Worm (Caenorhabditis elegans) whole organism, L1 larva: Measurements from ENCODE around the gene F25D1.8.
A peak's percentile ranks its signal among the peaks of the same experiment; 100 is the strongest.

ENCODE experiments used
- C04F5.9 ChIP-seq: sonication (generic microtip); optimal IDR thresholded peaks from 2 replicates; lab custom pipeline; 2016; ENCODE audit warnings: missing genetic modification characterization, missing compliant biosample characterization
- C16A3.4 ChIP-seq: fragments of 150-350 bp; optimal IDR thresholded peaks from 2 replicates; lab custom pipeline; 2014; ENCODE audit warnings: missing biosample characterization, missing genetic modification characterization
- F16B12.6 ChIP-seq: fragments of 150-350 bp; optimal IDR thresholded peaks from 2 replicates; lab custom pipeline; 2014; ENCODE audit warnings: missing biosample characterization, missing genetic modification characterization
- Y116A8C.19 ChIP-seq: sonication (generic microtip); optimal IDR thresholded peaks from 2 replicates; lab custom pipeline; 2016; ENCODE audit warnings: missing compliant biosample characterization, missing genetic modification characterization, borderline replicate concordance
- aly-2 ChIP-seq: fragments of 150-350 bp; optimal IDR thresholded peaks from 2 replicates; lab custom pipeline; 2014; ENCODE audit warnings: missing biosample characterization, missing genetic modification characterization
- blmp-1 ChIP-seq: fragments of 150-350 bp; optimal IDR thresholded peaks from 2 replicates; lab custom pipeline; 2014; ENCODE audit warnings: missing biosample characterization, missing genetic modification characterization
- ceh-82 ChIP-seq, 3 experiments: fragments of 150-350 bp in 1 of 3; sonication (generic microtip) in 2 of 3; optimal IDR thresholded peaks; 2 replicates each; lab custom pipeline; 2014 to 2017; ENCODE audit warnings: missing biosample characterization in 3 of 3, missing genetic modification characterization in 3 of 3
- ceh-88 ChIP-seq: fragments of 200-800 bp; sonication (Bioruptor generic); IDR thresholded peaks from 2 replicates; pipeline ENCODE4 v1.3.6; 2022; ENCODE audit warnings: missing genetic modification characterization, missing compliant biosample characterization
- ces-1 ChIP-seq: fragments of 150-350 bp; optimal IDR thresholded peaks from 2 replicates; lab custom pipeline; 2014; ENCODE audit warnings: missing biosample characterization, missing genetic modification reagents, missing genetic modification characterization
- dpl-1 ChIP-seq, 3 experiments: fragments of 150-350 bp in 2 of 3; sonication (generic microtip) in 1 of 3; optimal IDR thresholded peaks; 2 replicates each; lab custom pipeline; 2014 to 2017; ENCODE audit warnings: missing biosample characterization in 3 of 3, missing genetic modification characterization in 3 of 3, missing genetic modification reagents in 3 of 3
- efl-1 ChIP-seq, 4 experiments: fragments of 150-350 bp; optimal IDR thresholded peaks in 3 of 4; peaks in 1 of 4; 1 replicate in 1 of 4; 2 replicates in 3 of 4; lab custom pipeline; 2014; ENCODE audit warnings: missing biosample characterization in 2 of 4, missing genetic modification characterization in 2 of 4, missing genetic modification reagents in 2 of 4
- efl-3 ChIP-seq: fragments of 200-800 bp; sonication (Bioruptor generic); optimal IDR thresholded peaks from 2 replicates; lab custom pipeline; 2018; ENCODE audit warnings: mild to moderate bottlenecking, missing genetic modification characterization, missing compliant biosample characterization
- elt-2 ChIP-seq: sonication (generic microtip); optimal IDR thresholded peaks from 2 replicates; lab custom pipeline; 2016; ENCODE audit warnings: missing genetic modification characterization, mild to moderate bottlenecking, inconsistent platforms, missing compliant biosample characterization, missing genetic modification reagents
- elt-3 ChIP-seq, 6 experiments: fragments of 150-350 bp in 1 of 6; sonication (generic microtip); optimal IDR thresholded peaks; 2 replicates each; lab custom pipeline; 2017 to 2018; ENCODE audit warnings: missing biosample characterization in 6 of 6, missing genetic modification characterization in 6 of 6, inconsistent platforms in 1 of 6
- fkh-10 ChIP-seq: sonication (generic microtip); optimal IDR thresholded peaks from 2 replicates; lab custom pipeline; 2017; ENCODE audit warnings: missing biosample characterization, missing genetic modification reagents, missing genetic modification characterization
- fos-1 ChIP-seq: fragments of 150-350 bp; optimal IDR thresholded peaks from 2 replicates; lab custom pipeline; 2014; ENCODE audit warnings: missing biosample characterization, missing genetic modification characterization
- hlh-17 ChIP-seq: fragments of 200-800 bp; sonication (Bioruptor generic); optimal IDR thresholded peaks from 2 replicates; lab custom pipeline; 2018; ENCODE audit warnings: missing genetic modification characterization, mild to moderate bottlenecking, missing compliant biosample characterization, moderate library complexity, borderline replicate concordance
- hpl-2 ChIP-seq: fragments of 150-350 bp; optimal IDR thresholded peaks from 2 replicates; lab custom pipeline; 2014; ENCODE audit warnings: missing biosample characterization, missing genetic modification reagents, missing genetic modification characterization
- isw-1 ChIP-seq: fragments of 200-800 bp; sonication (Bioruptor generic); IDR thresholded peaks from 2 replicates; pipeline ENCODE4 v1.3.6; 2022; ENCODE audit warnings: missing genetic modification characterization, missing compliant biosample characterization
- jun-1 ChIP-seq: fragments of 150-350 bp; optimal IDR thresholded peaks from 2 replicates; lab custom pipeline; 2014; ENCODE audit warnings: missing biosample characterization, missing genetic modification reagents, missing genetic modification characterization
- lin-14 ChIP-seq: fragments of 200-800 bp; sonication (Bioruptor generic); optimal IDR thresholded peaks from 2 replicates; lab custom pipeline; 2018; ENCODE audit warnings: mild to moderate bottlenecking, missing genetic modification characterization, moderate library complexity, missing compliant biosample characterization
- lin-35 ChIP-seq, 2 experiments: fragments of 150-350 bp; optimal IDR thresholded peaks; 2 replicates each; lab custom pipeline; 2014; ENCODE audit warnings: missing biosample characterization in 2 of 2, missing genetic modification characterization in 2 of 2, missing genetic modification reagents in 2 of 2
- lin-39 ChIP-seq: fragments of 150-350 bp; optimal IDR thresholded peaks from 2 replicates; lab custom pipeline; 2014; ENCODE audit warnings: missing biosample characterization, missing genetic modification reagents, missing genetic modification characterization
- lir-3 ChIP-seq: sonication (generic microtip); optimal IDR thresholded peaks from 2 replicates; lab custom pipeline; 2016; ENCODE audit warnings: mild to moderate bottlenecking, missing genetic modification characterization, moderate library complexity, missing compliant biosample characterization; ENCODE audit not compliant: poor library complexity
- lsy-2 ChIP-seq, 2 experiments: fragments of 150-350 bp; optimal IDR thresholded peaks; 2 replicates each; lab custom pipeline; 2014; ENCODE audit warnings: missing biosample characterization in 2 of 2, missing genetic modification characterization in 2 of 2
- mef-2 ChIP-seq: fragments of 150-350 bp; optimal IDR thresholded peaks from 2 replicates; lab custom pipeline; 2014; ENCODE audit warnings: missing biosample characterization, missing genetic modification characterization
- nhr-19 ChIP-seq: fragments of 200-800 bp; sonication (Bioruptor generic); conservative IDR thresholded peaks from 2 replicates; pipeline ENCODE4 v1.3.6; 2022; ENCODE audit warnings: missing genetic modification characterization, missing compliant biosample characterization
- nhr-20 ChIP-seq: sonication (generic microtip); optimal IDR thresholded peaks from 2 replicates; lab custom pipeline; 2016; ENCODE audit warnings: mild to moderate bottlenecking, missing genetic modification characterization, missing compliant biosample characterization
- nhr-28 ChIP-seq: fragments of 150-350 bp; optimal IDR thresholded peaks from 2 replicates; lab custom pipeline; 2014; ENCODE audit warnings: missing biosample characterization, missing genetic modification characterization
- nhr-76 ChIP-seq: sonication (generic microtip); optimal IDR thresholded peaks from 2 replicates; lab custom pipeline; 2017; ENCODE audit warnings: missing biosample characterization, missing genetic modification characterization
- nhr-77 ChIP-seq: fragments of 150-350 bp; optimal IDR thresholded peaks from 2 replicates; lab custom pipeline; 2014; ENCODE audit warnings: missing biosample characterization, missing genetic modification characterization
- nhr-84 ChIP-seq: sonication (generic microtip); optimal IDR thresholded peaks from 2 replicates; lab custom pipeline; 2017; ENCODE audit warnings: missing biosample characterization, missing genetic modification characterization
- nhr-85 ChIP-seq: sonication (generic microtip); peaks from one replicate; lab custom pipeline; 2016; ENCODE audit warnings: missing genetic modification characterization, inconsistent platforms, missing compliant biosample characterization
- snpc-4 ChIP-seq: fragments of 150-350 bp; optimal IDR thresholded peaks from 2 replicates; lab custom pipeline; 2014; ENCODE audit warnings: missing biosample characterization, missing genetic modification characterization
- sptf-1 ChIP-seq: fragments of 150-350 bp; optimal IDR thresholded peaks from 2 replicates; lab custom pipeline; 2014; ENCODE audit warnings: missing biosample characterization, missing genetic modification characterization
- unc-30 ChIP-seq: sonication (generic microtip); optimal IDR thresholded peaks from 2 replicates; lab custom pipeline; 2017; ENCODE audit warnings: missing biosample characterization, missing genetic modification characterization
- unc-98 ChIP-seq: fragments of 200-800 bp; sonication (Bioruptor generic); IDR thresholded peaks from 2 replicates; pipeline ENCODE4 v1.3.6; 2022; ENCODE audit warnings: missing genetic modification characterization, missing compliant biosample characterization
- vab-15 ChIP-seq: sonication (generic microtip); optimal IDR thresholded peaks from 2 replicates; lab custom pipeline; 2017; ENCODE audit warnings: missing genotype, mild to moderate bottlenecking, missing genetic modification characterization, missing compliant biosample characterization
- zip-4 ChIP-seq: fragments of 200-800 bp; sonication (Bioruptor generic); optimal IDR thresholded peaks from 2 replicates; lab custom pipeline; 2018; ENCODE audit warnings: mild to moderate bottlenecking, missing genetic modification characterization, moderate library complexity, missing compliant biosample characterization

The F25D1.8 gene

DNA sequence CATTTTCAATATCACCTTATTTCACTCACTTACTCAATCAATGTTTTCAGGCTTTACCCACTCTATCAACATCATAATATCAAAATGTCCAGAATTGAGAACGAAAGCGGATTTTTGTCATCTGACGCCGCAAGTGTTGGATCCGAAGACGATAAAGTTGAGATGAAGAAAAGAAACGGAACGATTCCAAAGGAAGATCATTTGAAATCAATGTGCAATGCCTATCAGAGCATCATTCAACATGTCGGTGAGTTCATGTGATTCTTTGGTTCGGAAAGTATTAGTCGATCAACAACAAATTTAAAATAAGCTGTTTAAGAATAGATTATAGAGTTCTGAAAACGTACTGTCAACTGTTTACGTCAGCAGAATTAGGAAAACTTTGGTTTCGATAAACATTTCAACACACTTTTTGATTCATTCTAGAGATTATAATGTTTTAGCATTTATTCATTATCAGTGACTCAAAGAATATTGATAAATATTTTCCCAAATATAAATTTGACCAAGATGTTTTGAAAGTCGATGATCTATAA lies 25.7 kb downstream of the F25D1.8 start, which contains the start of gene cat-4:
TSS of gene cat-4 (plus strand) at position 51 of the 536 bp plus-strand sequence.
- peak; percentile 80 for TF ChIP-seq elt-2 (tag; lab: Kevin White, UChicago)
- no peak for TF ChIP-seq snpc-4 (tag; lab: Kevin White, UChicago)

DNA sequence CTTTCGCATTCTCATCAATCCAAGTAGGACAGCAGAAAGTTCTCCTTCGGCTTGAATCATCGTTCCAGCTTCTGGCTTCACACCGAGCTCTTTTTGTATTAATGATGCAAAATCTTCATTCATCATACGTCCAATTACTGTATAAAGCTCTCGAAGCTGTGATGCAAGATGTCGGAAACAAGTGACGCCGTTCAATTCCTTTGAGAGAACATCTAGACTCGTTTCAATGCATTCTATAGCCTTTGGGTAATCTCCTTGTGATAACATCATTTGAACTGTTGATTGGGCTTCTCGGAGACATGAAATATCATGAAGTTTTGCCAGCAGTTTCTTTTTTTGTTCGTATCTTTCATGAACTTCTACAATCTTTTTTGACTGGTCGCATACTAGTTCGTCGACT lies 29.3 kb downstream of the F25D1.8 start:
- TF ChIP-seq efl-3 (GFP tag; lab: Kevin White, UChicago) (no peak), lin-35 (GFP tag; optimal IDR thresholded peaks at IDR 0.05; lab: Kevin White, UChicago) (no peak), mef-2 (no peak)

ce11 chrV:10571523-10571922 lies 32.3 kb downstream of the F25D1.8 start:
- TF ChIP-seq ceh-88 (no peak), nhr-20 (tag; lab: Kevin White, UChicago) (peak; percentile 2), unc-98 (GFP tag; lab: Robert Waterston, UW) (no peak), dpl-1 (GFP tag; optimal IDR thresholded peaks at IDR 0.05; lab: Kevin White, UChicago) (no peak), elt-3 (tag; optimal IDR thresholded peaks at IDR 0.05; lab: Kevin White, UChicago) (peak in 2 of 6 experiments; percentile 44 to 65), lin-14 (GFP tag; lab: Kevin White, UChicago) (peak; percentile 59), aly-2 (no peak), elt-2 (tag; lab: Kevin White, UChicago) (no peak), sptf-1 (no peak), blmp-1 (tag; lab: Kevin White, UChicago) (peak; percentile 70), ceh-82 (tag; optimal IDR thresholded peaks at IDR 0.05; lab: Kevin White, UChicago) (no peak), lsy-2 (tag; optimal IDR thresholded peaks at IDR 0.05; lab: Kevin White, UChicago) (peak in 1 of 2 experiments; percentile 2), fkh-10 (GFP tag; lab: Kevin White, UChicago) (no peak), lin-35 (GFP tag; optimal IDR thresholded peaks at IDR 0.05; lab: Kevin White, UChicago) (peak in 1 of 2 experiments; percentile 18), nhr-85 (peak; percentile 76), vab-15 (tag; lab: Kevin White, UChicago) (no peak), Y116A8C.19 (no peak)

DNA sequence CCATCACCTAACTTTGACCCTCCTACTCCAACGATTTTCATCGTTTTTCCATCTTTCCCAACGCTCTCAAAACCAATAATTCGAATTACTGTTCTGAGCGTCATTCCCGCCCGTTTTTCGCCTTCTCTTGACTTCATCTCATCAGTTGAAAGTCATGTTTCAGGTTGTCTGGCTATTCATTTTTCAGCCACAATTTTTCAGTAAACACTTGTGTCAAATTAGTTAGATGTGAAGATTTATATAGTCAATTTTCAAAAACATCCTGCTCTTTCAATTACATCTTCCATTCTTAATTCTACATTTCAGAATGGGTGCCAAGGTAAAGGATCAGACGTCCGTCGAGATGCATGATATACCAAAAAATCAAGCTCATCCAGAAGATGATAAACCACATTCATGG lies 33.4 kb downstream of the F25D1.8 start, which contains the start of gene del-6:
TSS of gene del-6 (plus strand) at position 301 of the 400 bp plus-strand sequence.
- TF ChIP-seq efl-1 (optimal IDR thresholded peaks at IDR 0.05; lab: Kevin White, UChicago) (no peak), efl-1 (GFP tag; optimal IDR thresholded peaks at IDR 0.05 in 1 of 2; lab: Kevin White, UChicago) (no peak), Y116A8C.19 (no peak), fos-1 (no peak), nhr-76 (tag; lab: Kevin White, UChicago) (no peak), isw-1 (GFP tag; lab: Robert Waterston, UW) (no peak), jun-1 (tag; lab: Kevin White, UChicago) (no peak), nhr-85 (no peak)

DNA sequence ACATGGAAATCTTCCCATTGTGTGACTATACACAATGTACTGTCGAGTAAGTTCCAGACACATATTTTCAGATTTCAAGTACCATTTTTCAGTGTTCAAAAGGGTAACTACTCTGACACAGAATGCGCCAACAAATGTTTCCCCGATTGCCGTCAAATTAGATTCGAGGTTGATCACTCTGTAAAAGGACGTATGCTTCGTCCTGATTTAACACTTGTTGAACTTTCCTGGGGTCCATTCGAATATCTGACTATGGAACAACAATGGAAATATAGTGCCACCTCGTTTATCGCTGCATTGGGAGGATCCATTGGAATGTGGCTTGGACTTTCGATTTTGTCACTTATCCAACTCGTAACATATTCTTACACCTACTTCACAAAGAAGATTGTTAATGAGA lies 35.0 kb downstream of the F25D1.8 start:
- TF ChIP-seq isw-1 (GFP tag; lab: Robert Waterston, UW), result no peak
- peak; percentile 5 for TF ChIP-seq blmp-1 (tag; lab: Kevin White, UChicago)

DNA sequence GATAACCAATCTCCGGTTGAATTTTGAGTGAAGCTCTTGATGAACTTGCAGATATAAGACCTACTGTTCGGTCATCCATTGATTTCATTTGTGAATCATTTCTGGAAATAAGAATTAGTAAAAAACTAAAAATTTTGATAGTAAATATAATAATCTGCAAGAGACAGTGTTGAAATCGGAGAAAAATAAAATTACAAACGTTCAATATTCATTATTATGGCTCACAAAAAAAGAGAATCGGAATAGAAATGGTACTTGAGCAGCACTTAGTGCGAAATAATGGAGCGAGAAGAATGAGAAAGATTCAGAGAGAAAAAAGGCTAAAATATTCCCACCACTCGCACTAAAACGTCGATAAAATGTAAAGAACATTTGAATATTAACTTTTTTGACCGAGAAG lies 37.1 kb downstream of the F25D1.8 start, which contains the start of gene vps-54:
TSS of gene vps-54 (minus strand) at position 101 of the 400 bp plus-strand sequence.
- TF ChIP-seq unc-30 (no peak), zip-4 (no peak), C16A3.4 (tag; lab: Kevin White, UChicago) (no peak), nhr-77 (tag; lab: Kevin White, UChicago) (no peak), lin-35 (GFP tag; optimal IDR thresholded peaks at IDR 0.05; lab: Kevin White, UChicago) (no peak), lin-39 (tag; lab: Kevin White, UChicago) (no peak), nhr-28 (no peak), mef-2 (no peak), efl-1 (optimal IDR thresholded peaks at IDR 0.05; lab: Kevin White, UChicago) (no peak), efl-1 (GFP tag; optimal IDR thresholded peaks at IDR 0.05 in 1 of 2; lab: Kevin White, UChicago) (no peak), aly-2 (no peak), fkh-10 (GFP tag; lab: Kevin White, UChicago) (no peak), ces-1 (no peak), hpl-2 (GFP tag; lab: Kevin White, UChicago) (no peak), F16B12.6 (no peak), hlh-17 (no peak), C04F5.9 (tag; lab: Kevin White, UChicago) (no peak), nhr-19 (GFP tag; lab: Robert Waterston, UW) (no peak), nhr-84 (no peak), unc-98 (GFP tag; lab: Robert Waterston, UW) (no peak), lir-3 (tag; lab: Kevin White, UChicago) (no peak)
